Fruit fly (Drosophila melanogaster): Measurements from ENCODE around the gene CG44153.
A peak's percentile ranks its signal among the peaks of the same experiment; 100 is the strongest.

The CG44153 gene

dm6 chr2L:10130763-10131162 is 49.3 kb downstream of the CG44153 start:
- TF ChIP-seq CG17612 (GFP tag; IDR thresholded peaks at IDR 0.05) (peak; percentile 74; the same call in 1 of the 2 replicates), CG8290 (GFP tag; optimal IDR thresholded peaks at IDR 0.05) (peak; percentile 79), CG8290 (tag; optimal IDR thresholded peaks at IDR 0.05) (peak in 1 of 2 experiments; percentile 90), dpn (GFP tag; optimal IDR thresholded peaks at IDR 0.05) (no peak)

- TF ChIP-seq jigr1 (GFP tag; IDR thresholded peaks at IDR 0.05) (no peak), dm (GFP tag; optimal IDR thresholded peaks at IDR 0.05) (no peak), CG8281 (tag; optimal IDR thresholded peaks at IDR 0.05) (peak; percentile 70), CG3163 (GFP tag; optimal IDR thresholded peaks at IDR 0.05) (no peak), CG34376 (GFP tag; optimal IDR thresholded peaks at IDR 0.05) (no peak), odd (GFP tag; optimal IDR thresholded peaks at IDR 0.05) (no peak), CG8765 (GFP tag; IDR thresholded peaks at IDR 0.05) (no peak), CG12299 (tag; optimal IDR thresholded peaks at IDR 0.05) (no peak), hkb (optimal IDR thresholded peaks at IDR 0.05) (no peak), hkb (GFP tag; IDR thresholded peaks at IDR 0.05) (no peak), CTCF (GFP tag; optimal IDR thresholded peaks at IDR 0.05) (peak; percentile 82), Deaf1 (tag; optimal IDR thresholded peaks at IDR 0.05) (no peak), otp (GFP tag; IDR thresholded peaks at IDR 0.05) (no peak), TFAM (GFP tag; optimal IDR thresholded peaks at IDR 0.05) (no peak), abd-A (tag; optimal IDR thresholded peaks at IDR 0.05) (peak; percentile 25)
These were observed 56.1 kb downstream of the CG44153 start for dm6 chr2L:10123963-10124362.

DNA sequence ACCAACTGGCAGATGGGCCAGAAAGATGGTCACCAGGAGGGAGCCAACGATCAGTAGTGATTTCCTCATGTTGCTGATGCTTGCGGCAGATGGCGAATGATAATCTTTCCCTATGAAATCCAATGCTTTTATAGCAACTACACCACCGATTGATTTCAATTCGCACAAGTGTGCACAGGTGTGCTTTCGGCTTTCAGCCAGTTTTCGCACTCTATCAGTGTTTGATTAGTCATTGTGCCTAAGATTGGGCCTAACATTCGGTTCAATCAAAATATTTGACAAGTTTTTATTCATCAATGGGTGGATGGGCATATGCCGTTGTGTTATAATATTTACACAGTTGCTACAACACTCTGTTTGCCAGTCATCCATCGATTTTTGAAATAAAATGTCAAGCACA is 57.4 kb downstream of the CG44153 start, which contains the start of gene CG13135:
CG13135 (minus strand) TSS at position 101 of the 400 bp plus-strand sequence.
- TF ChIP-seq CG42726 (GFP tag; IDR thresholded peaks at IDR 0.05; ENCODE audit: partially characterized antibody): no peak
- no peak for TF ChIP-seq Mrtf (GFP tag; IDR thresholded peaks at IDR 0.05)
- TF ChIP-seq CG1792 (GFP tag; optimal IDR thresholded peaks at IDR 0.05): no peak

- TF ChIP-seq CTCF (GFP tag; optimal IDR thresholded peaks at IDR 0.05): peak; percentile 73
- TF ChIP-seq CG13624 (GFP tag; optimal IDR thresholded peaks at IDR 0.05): no peak
- no peak for TF ChIP-seq CG32767 (GFP tag; IDR thresholded peaks at IDR 0.05)
- peak; percentile 74 for TF ChIP-seq CG10979 (tag; optimal IDR thresholded peaks at IDR 0.05)
- TF ChIP-seq wor (GFP tag; IDR thresholded peaks at IDR 0.05): no peak
These were observed 71.3 kb downstream of the CG44153 start for dm6 chr2L:10108749-10109148.

DNA sequence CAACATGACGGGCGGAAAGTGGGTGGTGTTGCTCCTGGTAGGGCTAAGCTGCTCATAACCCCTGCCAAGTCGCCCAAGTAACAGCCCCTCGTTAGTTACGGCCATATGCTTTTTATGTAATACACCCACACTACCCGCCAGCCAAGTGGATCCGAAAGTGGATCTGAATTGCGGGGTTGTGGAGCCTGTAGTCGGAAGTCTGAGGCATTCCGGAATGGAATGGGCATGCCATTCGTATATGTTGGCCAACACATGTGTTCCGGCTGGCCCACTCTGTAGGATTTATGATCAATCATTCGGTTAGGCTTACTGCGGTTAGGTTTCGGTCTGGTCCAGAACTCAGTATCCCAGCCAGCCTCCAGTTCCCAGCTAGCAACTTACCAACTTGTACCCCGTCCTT is 83.9 kb downstream of the CG44153 start:
- TF ChIP-seq abd-A (tag; optimal IDR thresholded peaks at IDR 0.05): peak; percentile 58
- no peak for TF ChIP-seq Hsf (GFP tag; optimal IDR thresholded peaks at IDR 0.05)
- no peak for TF ChIP-seq CG13287 (GFP tag; IDR thresholded peaks at IDR 0.05; ENCODE audit: partially characterized antibody)
- no peak for TF ChIP-seq CG1233 (GFP tag; optimal IDR thresholded peaks at IDR 0.05)
- TF ChIP-seq Dll (GFP tag; IDR thresholded peaks at IDR 0.05; ENCODE audit: partially characterized antibody): no peak
- TF ChIP-seq HLH54F (GFP tag; optimal IDR thresholded peaks at IDR 0.05): no peak
- TF ChIP-seq CG13894 (tag; optimal IDR thresholded peaks at IDR 0.05): peak; percentile 84
- no peak for TF ChIP-seq CG4730 (GFP tag; IDR thresholded peaks at IDR 0.05)
- no peak for TF ChIP-seq peb (GFP tag; IDR thresholded peaks at IDR 0.05)

DNA sequence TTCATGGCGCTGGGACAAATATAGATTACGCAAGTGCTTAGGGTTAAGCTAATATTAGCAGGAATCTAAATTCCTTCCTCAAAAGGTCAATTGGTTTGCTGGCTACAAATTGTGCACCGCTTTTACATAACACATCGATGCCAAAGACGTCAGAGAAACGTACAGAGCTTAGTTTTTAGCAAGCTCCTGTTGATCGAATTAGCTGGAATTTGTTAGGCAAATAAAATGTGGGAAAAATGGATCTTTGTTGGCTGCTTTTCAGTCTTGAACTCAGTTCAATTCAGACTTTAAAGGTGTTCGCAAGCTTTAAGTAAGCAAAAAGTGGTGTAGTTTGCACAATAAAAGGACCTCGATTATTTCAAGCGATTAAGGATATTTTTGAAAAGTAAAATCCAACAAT is 86.3 kb downstream of the CG44153 start, which contains the start of gene CG34109:
CG34109 (plus strand) TSS at position 301 of the 400 bp plus-strand sequence.
- no peak for TF ChIP-seq CG6272 (GFP tag; IDR thresholded peaks at IDR 0.05)
- TF ChIP-seq HLH3B (GFP tag; IDR thresholded peaks at IDR 0.05): no peak
- no peak for TF ChIP-seq gt (GFP tag; IDR thresholded peaks at IDR 0.05)
- no peak for TF ChIP-seq CG15011 (GFP tag; optimal IDR thresholded peaks at IDR 0.05)
- no peak for TF ChIP-seq CG14050 (GFP tag; IDR thresholded peaks at IDR 0.05)
- TF ChIP-seq CG30020 (tag; optimal IDR thresholded peaks at IDR 0.05): no peak
- TF ChIP-seq CG10321 (GFP tag; IDR thresholded peaks at IDR 0.05): no peak
- no peak for TF ChIP-seq CG10979 (tag; optimal IDR thresholded peaks at IDR 0.05)
- no peak for TF ChIP-seq bab2 (GFP tag; optimal IDR thresholded peaks at IDR 0.05)
- TF ChIP-seq dati (GFP tag; IDR thresholded peaks at IDR 0.05): no peak
- no peak for TF ChIP-seq CG13296 (GFP tag; optimal IDR thresholded peaks at IDR 0.05)
- no peak for TF ChIP-seq mam (GFP tag; optimal IDR thresholded peaks at IDR 0.05)
- no peak for TF ChIP-seq CG7928 (GFP tag; optimal IDR thresholded peaks at IDR 0.05)
- TF ChIP-seq CG14860 (GFP tag; IDR thresholded peaks at IDR 0.05; ENCODE audit: partially characterized antibody): no peak

Measured in whole organism, embryonic.